Worm (Caenorhabditis elegans): ENCODE results near the gene flp-20.
A peak's percentile ranks its signal among the peaks of the same experiment; 100 is the strongest.

The flp-20 gene

DNA sequence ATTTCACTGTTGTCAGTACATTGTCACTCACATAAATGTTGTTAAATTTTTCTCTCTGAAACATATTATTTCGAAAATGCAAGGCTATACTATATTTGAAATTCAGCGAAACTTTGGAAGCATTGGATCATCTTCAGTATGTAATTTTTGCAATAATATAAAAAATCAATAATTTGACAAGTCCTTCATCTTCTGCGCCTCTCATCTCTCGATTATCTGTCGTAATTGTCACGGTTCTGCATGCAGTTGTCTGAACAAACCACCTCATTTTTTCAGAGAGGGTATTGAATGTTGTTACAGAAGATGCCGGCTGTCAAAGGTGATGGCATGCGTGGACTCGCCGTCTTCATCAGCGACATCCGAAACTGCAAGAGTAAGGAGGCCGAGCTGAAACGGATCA lies 11.3 kb downstream of the flp-20 start, which contains the start of gene apa-2:
apa-2 (plus strand) TSS at position 301 of the 400 bp plus-strand sequence.
- no peak for TF ChIP-seq vab-15 (tag; optimal IDR thresholded peaks at IDR 0.05)
- TF ChIP-seq efl-1 (optimal IDR thresholded peaks at IDR 0.05), result no peak
- peak in 1 of 2 experiments; percentile 52 for TF ChIP-seq efl-1 (GFP tag; optimal IDR thresholded peaks at IDR 0.05 in 1 of 2)

DNA sequence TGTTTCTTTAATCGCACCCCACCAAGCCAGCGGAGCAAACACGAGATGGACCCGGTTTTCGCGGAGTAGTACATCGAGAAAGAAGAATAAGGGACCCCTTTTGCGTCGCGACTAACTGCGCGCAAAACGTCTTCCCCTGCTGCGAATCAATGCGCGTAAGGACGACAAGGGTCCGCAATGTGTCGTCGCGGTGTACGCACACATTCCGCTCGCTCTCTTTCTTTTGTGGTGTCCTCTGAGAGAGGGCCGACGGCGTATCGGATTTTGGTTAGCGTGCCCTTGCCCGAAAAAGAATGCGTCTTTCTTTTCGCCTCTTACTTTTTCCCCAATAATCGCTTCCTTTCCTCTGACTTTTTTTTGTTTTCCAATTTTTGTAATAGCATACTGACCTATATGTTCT lies 11.9 kb downstream of the flp-20 start:
- TF ChIP-seq efl-3 (GFP tag; optimal IDR thresholded peaks at IDR 0.05) (no peak), grh-1 (GFP tag; IDR thresholded peaks at IDR 0.05) (no peak), nhr-85 (tag) (peak; percentile 79), unc-86 (tag; optimal IDR thresholded peaks at IDR 0.05) (peak; percentile 65), ces-1 (GFP tag; optimal IDR thresholded peaks at IDR 0.05) (no peak), lsy-2 (tag; optimal IDR thresholded peaks at IDR 0.05) (peak; percentile 46 to 69), jun-1 (tag; optimal IDR thresholded peaks at IDR 0.05) (no peak), sup-37 (GFP tag; optimal IDR thresholded peaks at IDR 0.05) (no peak), hlh-17 (GFP tag; optimal IDR thresholded peaks at IDR 0.05; ENCODE audit: borderline replicate concordance) (no peak), nhr-90 (tag; optimal IDR thresholded peaks at IDR 0.05; ENCODE audit: poor library complexity) (peak; percentile 4), ceh-88 (GFP tag; IDR thresholded peaks at IDR 0.05) (no peak), unc-62 (GFP tag; optimal IDR thresholded peaks at IDR 0.05) (no peak), nhr-20 (tag; optimal IDR thresholded peaks at IDR 0.05) (peak; percentile 51), nhr-77 (tag; optimal IDR thresholded peaks at IDR 0.05) (peak; percentile 32), lir-3 (tag; optimal IDR thresholded peaks at IDR 0.05; ENCODE audit: poor library complexity) (no peak), fos-1 (tag; optimal IDR thresholded peaks at IDR 0.05) (peak; percentile 41), elt-3 (tag; optimal IDR thresholded peaks at IDR 0.05) (peak in 1 of 6 experiments; percentile 19), lin-35 (GFP tag; optimal IDR thresholded peaks at IDR 0.05) (peak; percentile 43 to 48), ama-1 (optimal IDR thresholded peaks at IDR 0.05) (no peak), dpl-1 (GFP tag; optimal IDR thresholded peaks at IDR 0.05) (peak in 2 of 3 experiments; percentile 13 to 33), alr-1 (tag; optimal IDR thresholded peaks at IDR 0.05; ENCODE audit: borderline replicate concordance) (no peak), egl-27 (tag; optimal IDR thresholded peaks at IDR 0.05) (no peak), ceh-82 (tag; optimal IDR thresholded peaks at IDR 0.05) (peak; percentile 31 to 91 (median 48)), isw-1 (GFP tag; IDR thresholded peaks at IDR 0.05) (peak; percentile 66), swsn-7 (tag; optimal IDR thresholded peaks at IDR 0.05) (peak; percentile 69), tlp-1 (tag; optimal IDR thresholded peaks at IDR 0.05) (no peak), efl-1 (optimal IDR thresholded peaks at IDR 0.05) (peak; percentile 35 to 56), efl-1 (GFP tag; optimal IDR thresholded peaks at IDR 0.05 in 1 of 2) (peak; percentile 32 to 61), ztf-11 (tag; optimal IDR thresholded peaks at IDR 0.05) (no peak), snpc-4 (tag; optimal IDR thresholded peaks at IDR 0.05) (no peak), mep-1 (tag; optimal IDR thresholded peaks at IDR 0.05) (peak; percentile 73), nhr-11 (tag; optimal IDR thresholded peaks at IDR 0.05) (no peak), nhr-76 (tag; optimal IDR thresholded peaks at IDR 0.05) (no peak), fkh-10 (GFP tag; optimal IDR thresholded peaks at IDR 0.05) (peak; percentile 56), nhr-19 (GFP tag; conservative IDR thresholded peaks at IDR 0.05) (peak; percentile 47; the same call in 1 of the 2 replicates), lin-13 (GFP tag; optimal IDR thresholded peaks at IDR 0.05) (no peak), lin-14 (GFP tag; optimal IDR thresholded peaks at IDR 0.05) (peak; percentile 90), C04F5.9 (tag; optimal IDR thresholded peaks at IDR 0.05) (no peak), mef-2 (tag; optimal IDR thresholded peaks at IDR 0.05) (no peak), pag-3 (tag; optimal IDR thresholded peaks at IDR 0.05; ENCODE audit: borderline replicate concordance, insufficient read depth) (no peak), skn-1 (tag; optimal IDR thresholded peaks at IDR 0.05) (no peak), nhr-71 (tag; optimal IDR thresholded peaks at IDR 0.05) (peak; percentile 73), snu-23 (GFP tag; optimal IDR thresholded peaks at IDR 0.05) (peak; percentile 74), F16B12.6 (tag; optimal IDR thresholded peaks at IDR 0.05) (peak; percentile 92), zag-1 (tag; optimal IDR thresholded peaks at IDR 0.05) (no peak), ceh-63 (GFP tag; optimal IDR thresholded peaks at IDR 0.05) (no peak), C34B4.2 (tag; optimal IDR thresholded peaks at IDR 0.05) (no peak), rnt-1 (tag; optimal IDR thresholded peaks at IDR 0.05) (peak; percentile 52), lin-15B (tag; optimal IDR thresholded peaks at IDR 0.05) (no peak)
